Worm (Caenorhabditis elegans) whole organism, L4/young adult: ENCODE measurements around the gene F14F7.7.

Experiments used
- W03F9.2 ChIP-seq: fragments of 150-350 bp; optimal IDR thresholded peaks from 2 replicates; lab custom pipeline; 2014; ENCODE audit warnings: missing biosample characterization, missing genetic modification characterization
- dao-5 ChIP-seq: sonication (generic microtip); optimal IDR thresholded peaks from 2 replicates; lab custom pipeline; 2016; ENCODE audit warnings: missing genotype, missing genetic modification characterization, moderate library complexity, missing compliant biosample characterization
- him-1 ChIP-seq: sonication (generic microtip); optimal IDR thresholded peaks from 2 replicates; lab custom pipeline; 2016; ENCODE audit warnings: missing genotype, missing genetic modification reagents, missing genetic modification characterization, missing compliant biosample characterization

DNA sequence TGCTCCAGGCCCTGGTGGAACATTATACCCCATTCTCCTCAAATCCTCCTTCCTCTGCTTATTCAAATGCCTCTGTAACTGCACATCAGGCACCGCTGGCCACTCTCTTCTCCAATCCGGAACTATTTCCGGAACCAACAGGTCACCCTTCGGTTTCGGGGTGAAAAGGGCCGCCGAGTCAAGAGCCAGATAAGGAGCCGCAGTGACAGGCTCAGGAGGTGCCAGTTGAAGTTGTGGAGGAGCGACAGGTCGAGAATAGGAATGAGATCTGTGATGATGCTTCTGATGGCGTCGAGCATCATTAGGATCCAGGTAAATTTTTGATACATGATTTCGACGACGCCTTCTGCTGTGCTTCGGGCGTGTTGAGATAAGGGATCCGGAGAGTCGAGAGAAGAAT lies 32.5 kb upstream of the F14F7.7 start:
- TF ChIP-seq him-1 (tag; lab: Kevin White, UChicago): no peak
- no peak for TF ChIP-seq dao-5 (tag; lab: Kevin White, UChicago)
- TF ChIP-seq W03F9.2: no peak
